Worm (Caenorhabditis elegans) whole organism, L4/young adult: ENCODE results near the gene dpy-30.

Source experiments
- dao-5 ChIP-seq: sonication (generic microtip); optimal IDR thresholded peaks from 2 replicates; lab custom pipeline; 2016; ENCODE audit warnings: missing genotype, missing genetic modification characterization, moderate library complexity, missing compliant biosample characterization
- him-1 ChIP-seq: sonication (generic microtip); optimal IDR thresholded peaks from 2 replicates; lab custom pipeline; 2016; ENCODE audit warnings: missing genotype, missing genetic modification reagents, missing genetic modification characterization, missing compliant biosample characterization

DNA sequence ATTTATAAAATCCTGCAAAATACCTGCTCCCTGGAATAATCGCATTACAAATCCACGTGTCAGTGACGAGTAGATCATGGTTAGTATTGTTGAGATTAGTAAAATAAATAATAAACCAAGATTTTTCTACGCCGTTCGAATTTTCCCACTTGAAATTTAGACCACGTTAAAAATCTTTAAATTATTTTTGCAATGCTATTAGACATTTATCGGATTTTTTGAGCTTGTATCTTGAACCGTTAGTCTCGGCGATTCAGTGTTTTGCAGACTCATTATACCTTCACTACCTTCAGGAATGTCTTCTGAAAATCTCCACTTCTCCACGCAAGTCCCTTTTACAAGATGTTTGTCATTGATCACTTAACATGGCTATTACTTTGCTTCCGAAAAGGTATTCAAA lies 29.1 kb upstream of the dpy-30 start, which contains the start of gene C27A7.5:
- TF ChIP-seq dao-5 (tag; lab: Kevin White, UChicago) (no peak), him-1 (no peak)
